Fruit fly (Drosophila melanogaster): ENCODE data around the gene CG4073.

- TF ChIP-seq CG11093 (GFP tag; IDR thresholded peaks at IDR 0.05) (no peak), caup (GFP tag; optimal IDR thresholded peaks at IDR 0.05; ENCODE audit: severe bottlenecking) (peak; percentile 56), gsb-n (tag; optimal IDR thresholded peaks at IDR 0.05) (peak; percentile 58), CG3995 (GFP tag; optimal IDR thresholded peaks at IDR 0.05) (no peak), CG14710 (tag; optimal IDR thresholded peaks at IDR 0.05) (peak; percentile 36), CG8388 (GFP tag; optimal IDR thresholded peaks at IDR 0.05) (peak; percentile 52), insv (GFP tag; optimal IDR thresholded peaks at IDR 0.05) (no peak), CG17912 (GFP tag; optimal IDR thresholded peaks at IDR 0.05) (peak; percentile 50)
Measured at dm6 chr3R:10664942-10665341, 49.7 kb upstream of the CG4073 start.
